Fruit fly (Drosophila melanogaster) whole organism, wandering third instar larva: ENCODE results near the gene SC35.

ENCODE experiments used
- GATAd ChIP-seq: sonication (Bioruptor generic); optimal IDR thresholded peaks from 2 replicates; lab custom pipeline; 2016; ENCODE audit warnings: missing biosample characterization, missing genetic modification characterization
- HLH106 ChIP-seq: fragments of 200-800 bp; optimal IDR thresholded peaks from 3 replicates; lab custom pipeline; 2019; ENCODE audit warnings: missing biosample characterization, mild to moderate bottlenecking, missing genetic modification characterization, moderate library complexity
- usp ChIP-seq: fragments of >200 bp; optimal IDR thresholded peaks from 2 replicates; lab custom pipeline; 2017; ENCODE audit warnings: missing biosample characterization, missing genetic modification characterization

DNA sequence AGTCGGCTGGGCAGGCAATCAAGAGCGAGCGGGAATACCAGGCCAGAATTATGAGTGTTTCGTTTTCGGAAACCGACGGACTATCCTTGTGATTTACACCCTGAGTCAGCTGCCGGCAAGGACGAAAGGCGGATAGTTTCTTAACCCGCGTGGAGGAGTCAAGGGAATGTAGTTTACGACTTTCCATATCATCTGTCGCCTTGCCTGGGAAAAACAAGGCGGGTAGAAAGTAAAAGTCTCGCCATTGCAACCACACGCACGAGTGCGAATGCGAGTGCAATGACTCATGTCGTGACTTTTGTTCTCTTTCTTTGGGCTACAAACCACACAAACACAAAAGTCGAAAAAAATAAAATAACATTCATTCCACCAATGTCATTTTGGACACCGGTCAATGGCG is 44.0 kb upstream of the SC35 start:
- TF ChIP-seq GATAd (GFP tag; lab: Kevin White, UChicago): no peak
- no peak for TF ChIP-seq HLH106 (tag; lab: Kevin White, UChicago)
- TF ChIP-seq usp (GFP tag; lab: Kevin White, UChicago): no peak
